Worm (Caenorhabditis elegans) whole organism, midembryonic: ENCODE data around the gene ras-2.

Source experiments
- T22C8.4 ChIP-seq: fragments of 200-800 bp; sonication (Bioruptor generic); IDR thresholded peaks from 2 replicates; pipeline ENCODE4 v1.3.6; 2022; ENCODE audit warnings: missing genetic modification characterization, missing compliant biosample characterization
- flt-1 ChIP-seq: fragments of 200-800 bp; sonication (Bioruptor generic); IDR thresholded peaks from 2 replicates; pipeline ENCODE4 v1.3.6; 2022; ENCODE audit warnings: missing genetic modification characterization, missing compliant biosample characterization
- med-1 ChIP-seq: sonication (generic microtip); optimal IDR thresholded peaks from 2 replicates; lab custom pipeline; 2017; ENCODE audit warnings: missing genetic modification characterization, mild to moderate bottlenecking, missing compliant biosample characterization, antibody characterized with exemption, missing genetic modification reagents; ENCODE audit not compliant: insufficient read depth
- ref-1 ChIP-seq: fragments of 200-800 bp; sonication (Bioruptor generic); conservative IDR thresholded peaks from 2 replicates; pipeline ENCODE4 v1.3.6; 2022; ENCODE audit warnings: missing genetic modification reagents, missing genetic modification characterization, missing compliant biosample characterization
- ztf-23 ChIP-seq: fragments of 200-800 bp; sonication (Bioruptor generic); IDR thresholded peaks from 2 replicates; pipeline ENCODE4 v1.3.6; 2022; ENCODE audit warnings: missing genetic modification reagents, missing genetic modification characterization, missing compliant biosample characterization
- ztf-29 ChIP-seq: fragments of 200-800 bp; sonication (Bioruptor generic); IDR thresholded peaks from 2 replicates; pipeline ENCODE4 v1.3.6; 2022; ENCODE audit warnings: missing genetic modification reagents, missing genetic modification characterization, missing compliant biosample characterization

DNA sequence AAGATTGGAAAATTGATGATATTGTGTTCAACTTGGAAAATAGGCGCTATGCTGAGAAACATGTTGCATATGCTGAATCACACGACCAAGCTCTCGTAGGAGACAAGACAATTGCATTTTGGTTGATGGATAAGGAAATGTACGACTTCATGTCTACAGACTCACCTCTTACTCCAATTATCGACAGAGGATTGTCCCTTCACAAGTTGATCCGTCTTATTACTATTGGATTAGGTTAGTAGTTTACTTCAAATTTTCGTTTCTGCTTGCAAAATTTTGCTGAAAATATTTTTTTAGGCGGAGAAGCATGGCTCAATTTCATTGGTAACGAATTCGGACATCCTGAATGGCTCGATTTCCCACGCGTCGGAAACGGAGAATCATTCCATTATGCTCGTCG is 43.0 kb downstream of the ras-2 start:
- TF ChIP-seq ztf-29 (no peak), ztf-23 (GFP tag; lab: Robert Waterston, UW) (no peak), flt-1 (no peak), T22C8.4 (GFP tag; lab: Robert Waterston, UW) (no peak), med-1 (GFP tag; lab: Kevin White, UChicago) (no peak), ref-1 (GFP tag; lab: Robert Waterston, UW) (no peak)
